Worm (Caenorhabditis elegans): ENCODE results near the gene bgnt-1.3.

bgnt-1.3 gene

DNA sequence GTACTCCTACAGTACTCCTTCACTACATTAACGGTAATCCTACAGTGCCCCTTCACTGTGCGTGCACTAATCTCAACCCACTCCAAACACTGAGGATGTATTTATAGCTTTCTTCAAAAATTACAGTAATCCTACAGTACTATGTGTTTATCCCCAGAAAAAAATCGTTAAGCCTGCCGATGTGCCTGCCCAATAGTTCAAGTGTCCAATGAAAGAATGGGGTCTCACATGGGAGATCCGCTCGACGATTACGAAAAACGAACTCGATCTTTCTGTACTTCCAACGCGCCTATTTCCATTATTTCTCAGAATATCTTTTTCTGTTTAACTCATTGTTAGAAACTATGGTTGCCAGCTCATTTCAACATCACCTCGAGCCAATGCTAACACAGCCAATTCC, 1.8 kb upstream of the bgnt-1.3 start, which contains the start of gene nhr-218:
nhr-218 (plus strand) TSS at position 301 of the 400 bp plus-strand sequence.
- no peak for TF ChIP-seq ztf-4 (tag; optimal IDR thresholded peaks at IDR 0.05)
- TF ChIP-seq lsy-12 (tag; optimal IDR thresholded peaks at IDR 0.05): no peak
- TF ChIP-seq elt-1 (tag; optimal IDR thresholded peaks at IDR 0.05): no peak
- no peak for TF ChIP-seq ama-1 (optimal IDR thresholded peaks at IDR 0.05)
- TF ChIP-seq egl-27 (tag; optimal IDR thresholded peaks at IDR 0.05): no peak
- no peak for TF ChIP-seq aly-2 (tag; optimal IDR thresholded peaks at IDR 0.05)
- no peak for TF ChIP-seq jun-1 (tag; optimal IDR thresholded peaks at IDR 0.05)
- TF ChIP-seq tbx-2 (tag; optimal IDR thresholded peaks at IDR 0.05): no peak
- no peak for TF ChIP-seq nhr-25 (tag; optimal IDR thresholded peaks at IDR 0.05)
- TF ChIP-seq R02D3.7 (tag; optimal IDR thresholded peaks at IDR 0.05): no peak
- no peak for TF ChIP-seq skn-1 (tag; optimal IDR thresholded peaks at IDR 0.05)
- TF ChIP-seq zag-1 (tag; optimal IDR thresholded peaks at IDR 0.05): no peak

DNA sequence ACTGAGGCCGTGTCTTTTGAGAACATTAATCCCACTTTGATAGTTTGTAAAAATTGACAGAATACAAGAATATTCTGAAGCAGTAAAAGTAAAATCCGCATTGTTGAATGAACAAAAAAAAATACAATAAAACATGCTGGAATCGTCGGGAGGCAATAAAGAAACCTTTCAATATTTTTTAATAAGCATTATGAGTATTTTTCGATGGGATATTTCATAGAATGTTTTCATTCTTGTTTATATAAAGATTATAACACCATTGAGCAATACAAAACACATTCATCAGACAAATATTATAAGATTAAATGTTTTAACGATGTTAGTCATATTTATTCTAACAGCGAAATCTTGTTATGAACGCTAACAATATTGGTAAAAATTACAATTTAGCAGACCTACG, 2.6 kb downstream of the bgnt-1.3 start, which contains the start of gene gcy-20:
gcy-20 (minus strand) TSS at position 101 of the 400 bp plus-strand sequence.
- TF ChIP-seq daf-12 (tag; optimal IDR thresholded peaks at IDR 0.05) (no peak), unc-62 (GFP tag; optimal IDR thresholded peaks at IDR 0.05) (no peak), nhr-76 (tag; optimal IDR thresholded peaks at IDR 0.05) (no peak), eor-1 (tag; optimal IDR thresholded peaks at IDR 0.05) (no peak), ceh-9 (tag; optimal IDR thresholded peaks at IDR 0.05) (no peak), ceh-82 (tag; optimal IDR thresholded peaks at IDR 0.05) (no peak), ama-1 (optimal IDR thresholded peaks at IDR 0.05) (no peak), egl-27 (tag; optimal IDR thresholded peaks at IDR 0.05) (no peak), lin-39 (tag; optimal IDR thresholded peaks at IDR 0.05) (no peak), mdl-1 (tag; optimal IDR thresholded peaks at IDR 0.05) (no peak), ztf-4 (tag; optimal IDR thresholded peaks at IDR 0.05) (no peak), ceh-28 (tag; optimal IDR thresholded peaks at IDR 0.05) (no peak), nfya-1 (tag; optimal IDR thresholded peaks at IDR 0.05; ENCODE audit: insufficient read depth) (no peak), hmg-11 (tag; optimal IDR thresholded peaks at IDR 0.05) (no peak), zag-1 (tag; optimal IDR thresholded peaks at IDR 0.05) (no peak), ZK546.5 (tag; optimal IDR thresholded peaks at IDR 0.05) (no peak), nhr-77 (tag; optimal IDR thresholded peaks at IDR 0.05) (no peak)

DNA sequence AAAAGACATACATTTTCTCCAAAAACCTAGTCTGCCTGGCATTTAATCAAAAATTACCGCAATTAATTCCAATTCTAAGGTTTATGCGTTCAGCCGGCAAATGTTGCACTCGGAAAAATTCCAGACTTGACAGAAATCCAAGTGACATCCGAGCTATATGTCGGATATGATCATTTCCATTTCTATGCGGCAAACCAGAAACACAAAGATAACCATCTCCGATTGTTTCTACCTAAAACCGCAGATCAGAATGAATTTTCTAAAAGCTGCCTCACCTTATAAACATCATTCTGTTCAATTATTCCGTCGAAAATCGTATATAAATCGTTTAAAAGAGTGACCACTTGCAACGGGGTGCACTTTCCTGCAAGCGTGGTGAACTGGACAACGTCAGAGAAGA, 7.2 kb downstream of the bgnt-1.3 start:
- no peak for TF ChIP-seq nhr-77 (tag; optimal IDR thresholded peaks at IDR 0.05)
- TF ChIP-seq lsy-12 (tag; optimal IDR thresholded peaks at IDR 0.05): no peak
- TF ChIP-seq nhr-28 (tag; optimal IDR thresholded peaks at IDR 0.05): no peak
- no peak for TF ChIP-seq fkh-2 (tag; optimal IDR thresholded peaks at IDR 0.05)
- no peak for TF ChIP-seq lin-39 (tag; optimal IDR thresholded peaks at IDR 0.05)
- no peak for TF ChIP-seq hmg-11 (tag; optimal IDR thresholded peaks at IDR 0.05)

DNA sequence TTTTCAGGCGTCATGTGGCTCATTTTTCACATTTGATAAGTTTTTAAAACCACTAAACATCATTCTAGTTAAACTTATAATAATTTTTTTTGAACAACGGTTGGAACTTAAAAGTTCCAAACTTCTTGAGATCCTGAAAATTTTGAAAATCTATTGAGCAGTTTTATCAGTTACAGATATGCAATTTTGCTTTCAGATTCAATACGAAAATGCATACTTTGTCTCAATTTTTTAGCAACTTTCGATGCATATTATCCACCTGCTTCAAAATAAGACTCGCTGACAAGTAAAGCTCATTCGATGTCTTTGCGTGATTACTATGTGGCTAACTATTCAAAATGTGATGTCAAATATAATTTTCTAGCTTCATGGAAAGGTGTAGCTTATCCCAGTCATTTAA, 9.7 kb downstream of the bgnt-1.3 start, which contains the start of gene srh-95:
srh-95 (plus strand) TSS at position 301 of the 400 bp plus-strand sequence.
- no peak for TF ChIP-seq nhr-43 (tag; optimal IDR thresholded peaks at IDR 0.05; ENCODE audit: poor library complexity, severe bottlenecking)
- no peak for TF ChIP-seq jun-1 (tag; optimal IDR thresholded peaks at IDR 0.05)
- TF ChIP-seq ZK546.5 (tag; optimal IDR thresholded peaks at IDR 0.05): no peak
- no peak for TF ChIP-seq ceh-16 (tag; optimal IDR thresholded peaks at IDR 0.05)
- no peak for TF ChIP-seq daf-12 (tag; optimal IDR thresholded peaks at IDR 0.05)
- no peak for TF ChIP-seq egl-5 (tag; optimal IDR thresholded peaks at IDR 0.05)
- TF ChIP-seq ztf-11 (tag; optimal IDR thresholded peaks at IDR 0.05): no peak
- no peak for TF ChIP-seq nhr-237 (tag; optimal IDR thresholded peaks at IDR 0.05)
- no peak for TF ChIP-seq elt-2 (tag; optimal IDR thresholded peaks at IDR 0.05)
- no peak for TF ChIP-seq aly-2 (tag; optimal IDR thresholded peaks at IDR 0.05)
- no peak for TF ChIP-seq skn-1 (tag; optimal IDR thresholded peaks at IDR 0.05)
- no peak for TF ChIP-seq ama-1 (optimal IDR thresholded peaks at IDR 0.05)
- no peak for TF ChIP-seq nhr-23 (tag; optimal IDR thresholded peaks at IDR 0.05)
- TF ChIP-seq lsy-12 (tag; optimal IDR thresholded peaks at IDR 0.05): no peak
- no peak for TF ChIP-seq nhr-67 (tag; optimal IDR thresholded peaks at IDR 0.05)
- TF ChIP-seq hmg-11 (tag; optimal IDR thresholded peaks at IDR 0.05): no peak
- TF ChIP-seq mml-1 (tag; optimal IDR thresholded peaks at IDR 0.05): no peak
- no peak for TF ChIP-seq fkh-2 (tag; optimal IDR thresholded peaks at IDR 0.05)
- no peak for TF ChIP-seq fos-1 (tag; optimal IDR thresholded peaks at IDR 0.05)
